Fruit fly (Drosophila melanogaster) whole organism, embryonic: ENCODE measurements around the gene Srg3.

Experiments used
- Bgb ChIP-seq: fragments of 200-800 bp; sonication (Bioruptor generic); IDR thresholded peaks from 2 replicates; pipeline ENCODE4 v1.3.6; 2022; ENCODE audit warnings: missing biosample characterization, missing genetic modification characterization; ENCODE audit not compliant: partially characterized antibody
- CG13424 ChIP-seq: fragments of 200-800 bp; sonication (Bioruptor generic); optimal IDR thresholded peaks from 2 replicates; lab custom pipeline; 2019; ENCODE audit warnings: missing biosample characterization, mild to moderate bottlenecking, missing genetic modification characterization, moderate library complexity
- CG13775 ChIP-seq: fragments of 200-800 bp; sonication (Bioruptor generic); optimal IDR thresholded peaks from 3 replicates; lab custom pipeline; 2017; ENCODE audit warnings: missing biosample characterization, mild to moderate bottlenecking, missing genetic modification characterization
- CG17829 ChIP-seq: fragments of 200-800 bp; optimal IDR thresholded peaks from 2 replicates; lab custom pipeline; 2019; ENCODE audit warnings: missing biosample characterization, mild to moderate bottlenecking, missing genetic modification characterization, moderate library complexity
- CG2129 ChIP-seq: fragments of 200-800 bp; sonication (Bioruptor generic); IDR thresholded peaks from 2 replicates; pipeline ENCODE4 v1.3.6; 2022; ENCODE audit warnings: missing biosample characterization, missing genetic modification characterization; ENCODE audit not compliant: partially characterized antibody
- CG32532 ChIP-seq: fragments of 200-800 bp; sonication (Bioruptor generic); IDR thresholded peaks from 2 replicates; pipeline ENCODE4 v1.3.6; 2022; ENCODE audit warnings: missing biosample characterization, missing genetic modification characterization
- CG33213 ChIP-seq: fragments of 200-800 bp; sonication (Bioruptor generic); optimal IDR thresholded peaks from 3 replicates; lab custom pipeline; 2016; ENCODE audit warnings: missing biosample characterization, missing genetic modification characterization
- CG4282 ChIP-seq: fragments of 200-800 bp; sonication (Bioruptor generic); optimal IDR thresholded peaks from 2 replicates; lab custom pipeline; 2016; ENCODE audit warnings: missing biosample characterization, missing genetic modification characterization
- CG4360 ChIP-seq: fragments of 200-800 bp; sonication (Bioruptor generic); IDR thresholded peaks from 2 replicates; pipeline ENCODE4 v1.3.6; 2022; ENCODE audit warnings: missing biosample characterization, missing genetic modification characterization
- CG6813 ChIP-seq: fragments of 200-800 bp; sonication (Bioruptor generic); optimal IDR thresholded peaks from 2 replicates; lab custom pipeline; 2017; ENCODE audit warnings: missing biosample characterization, missing genetic modification characterization, mild to moderate bottlenecking, moderate library complexity, missing genetic modification reagents
- CG7745 ChIP-seq: fragments of 200-800 bp; sonication (Bioruptor generic); optimal IDR thresholded peaks from 2 replicates; lab custom pipeline; 2018; ENCODE audit warnings: missing biosample characterization, mild to moderate bottlenecking, missing genetic modification characterization, moderate library complexity
- CG8388 ChIP-seq: fragments of 200-800 bp; sonication (Bioruptor generic); optimal IDR thresholded peaks from 2 replicates; lab custom pipeline; 2019; ENCODE audit warnings: missing biosample characterization, mild to moderate bottlenecking, missing genetic modification characterization, moderate library complexity
- CG8478 ChIP-seq: fragments of >200 bp; optimal IDR thresholded peaks from 2 replicates; lab custom pipeline; 2018
- CG9437 ChIP-seq: fragments of 200-800 bp; sonication (Bioruptor generic); optimal IDR thresholded peaks from 2 replicates; lab custom pipeline; 2018; ENCODE audit warnings: missing biosample characterization, mild to moderate bottlenecking, missing genetic modification characterization
- CG9817 ChIP-seq: fragments of 200-800 bp; sonication (Bioruptor generic); optimal IDR thresholded peaks from 2 replicates; lab custom pipeline; 2018; ENCODE audit warnings: missing biosample characterization, mild to moderate bottlenecking, missing genetic modification characterization, moderate library complexity
- D19A ChIP-seq: fragments of 200-800 bp; optimal IDR thresholded peaks from 3 replicates; lab custom pipeline; 2019; ENCODE audit warnings: missing biosample characterization, mild to moderate bottlenecking, missing genetic modification characterization, moderate library complexity
- Dfd ChIP-seq, 2 experiments: fragments of >200 bp; optimal IDR thresholded peaks; 2 replicates each; lab custom pipeline; 2017; ENCODE audit warnings: missing biosample characterization in 2 of 2, missing genetic modification characterization in 2 of 2
- Drgx ChIP-seq: fragments of 200-800 bp; sonication (Bioruptor generic); IDR thresholded peaks from 2 replicates; pipeline ENCODE4 v1.3.6; 2022; ENCODE audit warnings: missing biosample characterization, missing genetic modification characterization
- Eip74EF ChIP-seq, 2 experiments: fragments of 200-800 bp in 1 of 2; fragments of >200 bp in 1 of 2; sonication (Bioruptor generic) in 1 of 2; optimal IDR thresholded peaks; 2 replicates each; lab custom pipeline; 2017 to 2019; ENCODE audit warnings: missing biosample characterization in 2 of 2, missing genetic modification characterization in 2 of 2, mild to moderate bottlenecking in 1 of 2, moderate library complexity in 1 of 2
- Ets65A ChIP-seq: fragments of 200-800 bp; sonication (Bioruptor generic); peaks from one replicate; lab custom pipeline; 2016; ENCODE audit warnings: missing biosample characterization, missing genetic modification characterization
- GATAe ChIP-seq: fragments of 200-800 bp; sonication (Bioruptor generic); conservative IDR thresholded peaks from 2 replicates; pipeline ENCODE4 v1.3.6; 2022; ENCODE audit warnings: missing biosample characterization, missing genetic modification characterization
- HHEX ChIP-seq: fragments of 200-800 bp; sonication (Bioruptor generic); optimal IDR thresholded peaks from 3 replicates; lab custom pipeline; 2017; ENCODE audit warnings: missing biosample characterization, mild to moderate bottlenecking, missing genetic modification characterization, missing genetic modification reagents
- HLH4C ChIP-seq: fragments of 200-800 bp; sonication (Bioruptor generic); IDR thresholded peaks from 3 replicates; pipeline ENCODE4 v1.3.6; 2022; ENCODE audit warnings: missing biosample characterization, missing genetic modification characterization; ENCODE audit not compliant: partially characterized antibody
- HLH54F ChIP-seq: fragments of 200-800 bp; sonication (Bioruptor generic); optimal IDR thresholded peaks from 3 replicates; lab custom pipeline; 2016; ENCODE audit warnings: missing biosample characterization, missing genetic modification characterization
- Hey ChIP-seq: fragments of 200-800 bp; sonication (Bioruptor generic); optimal IDR thresholded peaks from 3 replicates; lab custom pipeline; 2018; ENCODE audit warnings: missing biosample characterization, mild to moderate bottlenecking, missing genetic modification characterization
- Med ChIP-seq: fragments of 200-800 bp; sonication (Bioruptor generic); peaks from one replicate; lab custom pipeline; 2016; ENCODE audit warnings: missing biosample characterization, missing genetic modification characterization, mild to moderate bottlenecking, inconsistent platforms, moderate library complexity
- Meics ChIP-seq: fragments of 200-800 bp; sonication (Bioruptor generic); optimal IDR thresholded peaks from 2 replicates; lab custom pipeline; 2017; ENCODE audit warnings: missing biosample characterization, mild to moderate bottlenecking, missing genetic modification characterization
- Pdp1 ChIP-seq, 2 experiments: fragments of 200-800 bp; sonication (Bioruptor generic); optimal IDR thresholded peaks; 3 replicates each; lab custom pipeline; 2016; ENCODE audit warnings: missing biosample characterization in 2 of 2, missing genetic modification characterization in 2 of 2, mild to moderate bottlenecking in 1 of 2, moderate library complexity in 1 of 2
- Rfx ChIP-seq: fragments of 200-800 bp; sonication (Bioruptor generic); IDR thresholded peaks from 2 replicates; pipeline ENCODE4 v1.3.6; 2022; ENCODE audit warnings: missing biosample characterization, missing genetic modification characterization
- Sox102F ChIP-seq: fragments of 200-800 bp; sonication (Bioruptor generic); optimal IDR thresholded peaks from 2 replicates; lab custom pipeline; 2018; ENCODE audit warnings: missing biosample characterization, mild to moderate bottlenecking, missing genetic modification characterization, moderate library complexity
- Stat92E ChIP-seq, 3 experiments: fragments of >200 bp in 2 of 3; fragments of 200-800 bp in 1 of 3; sonication (Bioruptor generic) in 1 of 3; optimal IDR thresholded peaks; 2 replicates each; lab custom pipeline; 2017 to 2019; ENCODE audit warnings: missing biosample characterization in 3 of 3, missing genetic modification characterization in 3 of 3, mild to moderate bottlenecking in 1 of 3, moderate library complexity in 1 of 3
- cg ChIP-seq: fragments of 200-800 bp; sonication (Bioruptor generic); optimal IDR thresholded peaks from 3 replicates; lab custom pipeline; 2019; ENCODE audit warnings: missing biosample characterization, mild to moderate bottlenecking, missing genetic modification characterization, moderate library complexity
- ci ChIP-seq: fragments of 200-800 bp; sonication (Bioruptor generic); IDR thresholded peaks from 3 replicates; pipeline ENCODE4 v1.3.6; 2022; ENCODE audit warnings: missing biosample characterization, missing genetic modification characterization
- danr ChIP-seq: fragments of 200-800 bp; sonication (Bioruptor generic); IDR thresholded peaks from 2 replicates; pipeline ENCODE4 v1.3.6; 2022; ENCODE audit warnings: missing biosample characterization, missing genetic modification characterization
- dimm ChIP-seq: fragments of 200-800 bp; sonication (Bioruptor generic); IDR thresholded peaks from 2 replicates; pipeline ENCODE4 v1.3.6; 2022; ENCODE audit warnings: missing biosample characterization, missing genetic modification characterization
- ems ChIP-seq: fragments of 200-800 bp; sonication (Bioruptor generic); optimal IDR thresholded peaks from 3 replicates; lab custom pipeline; 2016; ENCODE audit warnings: missing biosample characterization, missing genetic modification characterization
- eve ChIP-seq, 2 experiments: fragments of >200 bp; optimal IDR thresholded peaks; 2 replicates each; lab custom pipeline; 2017; ENCODE audit warnings: missing biosample characterization in 2 of 2, missing genetic modification characterization in 2 of 2
- ewg ChIP-seq: fragments of 200-800 bp; sonication (Bioruptor generic); optimal IDR thresholded peaks from 3 replicates; lab custom pipeline; 2017; ENCODE audit warnings: mild to moderate bottlenecking, missing biosample characterization, missing genetic modification reagents, missing genetic modification characterization
- exex ChIP-seq: fragments of 200-800 bp; sonication (Bioruptor generic); optimal IDR thresholded peaks from 4 replicates; lab custom pipeline; 2018; ENCODE audit warnings: missing biosample characterization, mild to moderate bottlenecking, missing genetic modification characterization, moderate library complexity
- eyg ChIP-seq: fragments of 200-800 bp; sonication (Bioruptor generic); optimal IDR thresholded peaks from 3 replicates; lab custom pipeline; 2016; ENCODE audit warnings: missing biosample characterization, missing genetic modification characterization
- fu2 ChIP-seq: fragments of 200-800 bp; sonication (Bioruptor generic); optimal IDR thresholded peaks from 2 replicates; lab custom pipeline; 2016; ENCODE audit warnings: missing biosample characterization, missing genetic modification characterization
- knrl ChIP-seq: fragments of 200-800 bp; sonication (Bioruptor generic); IDR thresholded peaks from 3 replicates; pipeline ENCODE4 v1.3.6; 2022; ENCODE audit warnings: missing biosample characterization, missing genetic modification characterization; ENCODE audit not compliant: partially characterized antibody
- onecut ChIP-seq: fragments of 200-800 bp; sonication (Bioruptor generic); IDR thresholded peaks from 2 replicates; pipeline ENCODE4 v1.3.6; 2022; ENCODE audit warnings: missing biosample characterization, missing genetic modification characterization
- prd ChIP-seq, 3 experiments: fragments of >200 bp in 2 of 3; fragments of 200-800 bp in 1 of 3; sonication (Bioruptor generic) in 1 of 3; optimal IDR thresholded peaks in 2 of 3; IDR thresholded peaks in 1 of 3; 2 replicates in 2 of 3; 3 replicates in 1 of 3; pipeline versions ENCODE4 v1.3.6 to Lab custom; 2017 to 2022; ENCODE audit warnings: missing biosample characterization in 1 of 3, missing genetic modification characterization in 1 of 3
- sob ChIP-seq: fragments of 200-800 bp; sonication (Bioruptor generic); IDR thresholded peaks from 2 replicates; pipeline ENCODE4 v1.3.6; 2022; ENCODE audit warnings: missing biosample characterization, missing genetic modification characterization
- ttk ChIP-seq: fragments of 200-800 bp; sonication (Bioruptor generic); IDR thresholded peaks from 2 replicates; pipeline ENCODE4 v2.1.2; 2022; ENCODE audit warnings: missing biosample characterization, missing genetic modification characterization
- vfl ChIP-seq: fragments of 200-800 bp; sonication (Bioruptor generic); optimal IDR thresholded peaks from 2 replicates; lab custom pipeline; 2016; ENCODE audit warnings: missing biosample characterization, missing genetic modification characterization
- wor ChIP-seq: fragments of 200-800 bp; sonication (Bioruptor generic); IDR thresholded peaks from 2 replicates; pipeline ENCODE4 v1.3.6; 2022; ENCODE audit warnings: missing biosample characterization, missing genetic modification characterization

Srg3 gene

dm6 chr3L:9469079-9469478 is 26.0 kb downstream of the Srg3 start (continued):
- TF ChIP-seq Hey (tag; lab: Kevin White, UChicago) (no peak), HLH4C (GFP tag; lab: Robert Waterston, UW) (no peak), wor (GFP tag; lab: Robert Waterston, UW) (no peak), Eip74EF (GFP tag; optimal IDR thresholded peaks at IDR 0.05; lab: Kevin White, UChicago) (no peak), GATAe (GFP tag; lab: Robert Waterston, UW) (no peak), CG13424 (tag; lab: Kevin White, UChicago) (no peak), eve (GFP tag; optimal IDR thresholded peaks at IDR 0.05; lab: Kevin White, UChicago) (no peak), fu2 (GFP tag; lab: Kevin White, UChicago) (no peak), CG9437 (GFP tag; lab: Kevin White, UChicago) (no peak), Rfx (no peak), Drgx (GFP tag; lab: Robert Waterston, UW) (no peak), HHEX (no peak), cg (peak; percentile 59)
- TF ChIP-seq, all 482 proteins: peak for 6

- TF ChIP-seq ewg (GFP tag; lab: Kevin White, UChicago), result no peak
- no peak for TF ChIP-seq CG4282
- TF ChIP-seq prd (optimal IDR thresholded peaks at IDR 0.05; lab: Kevin White, UChicago), result no peak
- TF ChIP-seq prd (GFP tag; IDR thresholded peaks at IDR 0.05; lab: Robert Waterston, UW), result no peak
- TF ChIP-seq Bgb (GFP tag; lab: Robert Waterston, UW), result no peak
- no peak for TF ChIP-seq HLH4C (GFP tag; lab: Robert Waterston, UW)
- no peak for TF ChIP-seq Pdp1 (GFP tag; optimal IDR thresholded peaks at IDR 0.05; lab: Kevin White, UChicago)
- TF ChIP-seq HLH54F (GFP tag; lab: Kevin White, UChicago), result no peak
- no peak for TF ChIP-seq CG9817 (tag; lab: Kevin White, UChicago)
- TF ChIP-seq vfl (GFP tag; lab: Kevin White, UChicago), result no peak
- no peak for TF ChIP-seq dimm (GFP tag; lab: Robert Waterston, UW)
- TF ChIP-seq exex, result no peak
- no peak for TF ChIP-seq CG8388 (GFP tag; lab: Kevin White, UChicago)
- no peak for TF ChIP-seq CG17829 (tag; lab: Kevin White, UChicago)
- no peak for TF ChIP-seq onecut (GFP tag; lab: Robert Waterston, UW)
- no peak for TF ChIP-seq eyg (GFP tag; lab: Kevin White, UChicago)
- peak; percentile 66 for TF ChIP-seq CG8478 (lab: Kevin White, UChicago)
- no peak for TF ChIP-seq knrl (GFP tag; lab: Robert Waterston, UW)
- no peak for TF ChIP-seq ci (GFP tag; lab: Robert Waterston, UW)
- no peak for TF ChIP-seq Stat92E (GFP tag; optimal IDR thresholded peaks at IDR 0.05; lab: Kevin White, UChicago)
- TF ChIP-seq sob (GFP tag; lab: Robert Waterston, UW), result no peak
- TF ChIP-seq Ets65A (GFP tag; lab: Kevin White, UChicago), result peak; percentile 93
- TF ChIP-seq CG13775 (GFP tag; lab: Kevin White, UChicago), result peak; percentile 83
- no peak for TF ChIP-seq CG6813
- peak in 1 of 2 experiments; percentile 90 for TF ChIP-seq Dfd (GFP tag; optimal IDR thresholded peaks at IDR 0.05; lab: Kevin White, UChicago)
- no peak for TF ChIP-seq CG7745 (tag; lab: Kevin White, UChicago)
- no peak for TF ChIP-seq ttk (GFP tag; lab: Robert Waterston, UW)
- no peak for TF ChIP-seq D19A (tag; lab: Kevin White, UChicago)
- no peak for TF ChIP-seq CG32532 (GFP tag; lab: Robert Waterston, UW)
- TF ChIP-seq CG4360 (GFP tag; lab: Robert Waterston, UW), result peak; percentile 25; the same call in 1 of the 2 replicates
- TF ChIP-seq CG2129 (GFP tag; lab: Robert Waterston, UW), result no peak
- no peak for TF ChIP-seq danr (GFP tag; lab: Robert Waterston, UW)
- TF ChIP-seq Med, result peak; percentile 53
- TF ChIP-seq ems, result no peak
- no peak for TF ChIP-seq Sox102F
- TF ChIP-seq Meics (GFP tag; lab: Kevin White, UChicago), result no peak
- TF ChIP-seq CG33213 (GFP tag; lab: Kevin White, UChicago), result no peak
These were observed 28.3 kb downstream of the Srg3 start for dm6 chr3L:9471151-9471903.
